Fruit fly (Drosophila melanogaster) whole organism, larva: ENCODE measurements around the gene RabX6.

Source experiments
- noc ChIP-seq: fragments of 200-800 bp; sonication (Bioruptor generic); optimal IDR thresholded peaks from 3 replicates; lab custom pipeline; 2019; ENCODE audit warnings: missing biosample characterization, mild to moderate bottlenecking, missing genetic modification characterization, moderate library complexity

The RabX6 gene

dm6 chr3L:698748-699367, 8.5 kb downstream of the RabX6 start, which contains the start of gene CG13894:
Gene CG13894 (minus strand): TSS chr3L:699144.
- TF ChIP-seq noc (tag; lab: Kevin White, UChicago) = no peak

- TF ChIP-seq noc (tag; lab: Kevin White, UChicago) = no peak
Measured at dm6 chr3L:699368-700150, 9.2 kb downstream of the RabX6 start.

dm6 chr3L:700160-700917, 10.0 kb downstream of the RabX6 start:
- TF ChIP-seq noc (tag; lab: Kevin White, UChicago) = peak; percentile 43

dm6 chr3L:701798-702635, 11.7 kb downstream of the RabX6 start:
- no peak for TF ChIP-seq noc (tag; lab: Kevin White, UChicago)

- no peak for TF ChIP-seq noc (tag; lab: Kevin White, UChicago)
Measured at dm6 chr3L:703160-703793, 13.0 kb downstream of the RabX6 start.

- TF ChIP-seq noc (tag; lab: Kevin White, UChicago) = no peak
Measured at dm6 chr3L:704661-705543, 14.6 kb downstream of the RabX6 start.

- no peak for TF ChIP-seq noc (tag; lab: Kevin White, UChicago)
Measured at dm6 chr3L:707992-708489, 17.7 kb downstream of the RabX6 start, which contains the start of gene CG13895. Gene CG13895 (minus strand): TSS chr3L:708205.

dm6 chr3L:709882-710281, 19.6 kb downstream of the RabX6 start:
- no peak for TF ChIP-seq noc (tag; lab: Kevin White, UChicago)

- no peak for TF ChIP-seq noc (tag; lab: Kevin White, UChicago)
Measured at dm6 chr3L:710345-710822, 20.1 kb downstream of the RabX6 start, which contains the start of gene CkIIalpha-i3. Gene CkIIalpha-i3 (minus strand): TSS chr3L:710607.

- peak; percentile 5 for TF ChIP-seq noc (tag; lab: Kevin White, UChicago)
Measured at dm6 chr3L:711839-712553, 21.7 kb downstream of the RabX6 start, which contains the start of gene CG13896. Gene CG13896 (minus strand): TSS chr3L:711850.

- no peak for TF ChIP-seq noc (tag; lab: Kevin White, UChicago)
Measured at dm6 chr3L:716078-716477, 25.8 kb downstream of the RabX6 start.

- TF ChIP-seq noc (tag; lab: Kevin White, UChicago) = no peak
Measured at dm6 chr3L:718378-718777, 28.1 kb downstream of the RabX6 start.

- no peak for TF ChIP-seq noc (tag; lab: Kevin White, UChicago)
Measured at dm6 chr3L:721026-721425, 30.7 kb downstream of the RabX6 start.
